Worm (Caenorhabditis elegans) whole organism, early embryonic: ENCODE results near the gene Y49F6B.2.

ENCODE experiments used
- B0310.2 ChIP-seq: sonication (generic microtip); optimal IDR thresholded peaks from 2 replicates; lab custom pipeline; 2016; ENCODE audit warnings: mild to moderate bottlenecking, missing genetic modification characterization, missing compliant biosample characterization
- F13C5.2 ChIP-seq: sonication (generic microtip); optimal IDR thresholded peaks from 2 replicates; lab custom pipeline; 2017; ENCODE audit warnings: mild to moderate bottlenecking, missing genetic modification characterization, inconsistent platforms, missing compliant biosample characterization
- aly-1 ChIP-seq: sonication (generic microtip); optimal IDR thresholded peaks from 2 replicates; lab custom pipeline; 2016; ENCODE audit warnings: missing genetic modification characterization, missing compliant biosample characterization
- ama-1 ChIP-seq: fragments of 150-350 bp; optimal IDR thresholded peaks from 2 replicates; lab custom pipeline; 2014
- ceh-13 ChIP-seq: fragments of 200-800 bp; sonication (Bioruptor generic); optimal IDR thresholded peaks from 2 replicates; lab custom pipeline; 2018; ENCODE audit warnings: mild to moderate bottlenecking, missing genetic modification characterization, missing compliant biosample characterization
- ceh-36 ChIP-seq: sonication (generic microtip); optimal IDR thresholded peaks from 2 replicates; lab custom pipeline; 2016; ENCODE audit warnings: missing genetic modification characterization, inconsistent platforms, missing compliant biosample characterization
- ets-7 ChIP-seq: sonication (generic microtip); optimal IDR thresholded peaks from 2 replicates; lab custom pipeline; 2016; ENCODE audit warnings: missing genotype, missing genetic modification characterization, missing compliant biosample characterization
- flt-1 ChIP-seq: fragments of 200-800 bp; sonication (Bioruptor generic); IDR thresholded peaks from 2 replicates; pipeline ENCODE4 v1.3.6; 2022; ENCODE audit warnings: missing genetic modification characterization, missing compliant biosample characterization
- hmbx-1 ChIP-seq: sonication (generic microtip); optimal IDR thresholded peaks from 2 replicates; lab custom pipeline; 2016; ENCODE audit warnings: mild to moderate bottlenecking, missing genetic modification characterization, missing compliant biosample characterization
- hmg-4 ChIP-seq: fragments of 200-800 bp; sonication (Bioruptor generic); optimal IDR thresholded peaks from 2 replicates; lab custom pipeline; 2018; ENCODE audit warnings: mild to moderate bottlenecking, missing genetic modification characterization, missing compliant biosample characterization
- hnd-1 ChIP-seq: sonication (generic microtip); optimal IDR thresholded peaks from 2 replicates; lab custom pipeline; 2016; ENCODE audit warnings: missing genetic modification characterization, missing compliant biosample characterization
- pes-1 ChIP-seq: fragments of 200-800 bp; sonication (Bioruptor generic); IDR thresholded peaks from 2 replicates; pipeline ENCODE4 v1.3.6; 2022; ENCODE audit warnings: missing genetic modification reagents, missing genetic modification characterization, missing compliant biosample characterization
- scrt-1 ChIP-seq: fragments of 200-800 bp; sonication (Bioruptor generic); IDR thresholded peaks from 2 replicates; pipeline ENCODE4 v1.3.6; 2022; ENCODE audit warnings: missing genetic modification characterization, missing compliant biosample characterization
- sea-1 ChIP-seq: fragments of 200-800 bp; sonication (Bioruptor generic); conservative IDR thresholded peaks from 2 replicates; pipeline ENCODE4 v1.3.6; 2022; ENCODE audit warnings: missing genetic modification characterization, missing compliant biosample characterization
- tbx-11 ChIP-seq: fragments of 200-800 bp; sonication (Bioruptor generic); IDR thresholded peaks from 2 replicates; pipeline ENCODE4 v1.3.6; 2022; ENCODE audit warnings: missing genetic modification characterization, missing compliant biosample characterization
- tbx-37 ChIP-seq: fragments of 200-800 bp; sonication (Bioruptor generic); conservative IDR thresholded peaks from 2 replicates; pipeline ENCODE4 v1.3.6; 2022; ENCODE audit warnings: missing genetic modification reagents, missing genetic modification characterization, missing compliant biosample characterization
- tra-4 ChIP-seq: sonication (generic microtip); optimal IDR thresholded peaks from 2 replicates; lab custom pipeline; 2017; ENCODE audit warnings: missing genetic modification characterization, missing compliant biosample characterization

Y49F6B.2 gene

DNA sequence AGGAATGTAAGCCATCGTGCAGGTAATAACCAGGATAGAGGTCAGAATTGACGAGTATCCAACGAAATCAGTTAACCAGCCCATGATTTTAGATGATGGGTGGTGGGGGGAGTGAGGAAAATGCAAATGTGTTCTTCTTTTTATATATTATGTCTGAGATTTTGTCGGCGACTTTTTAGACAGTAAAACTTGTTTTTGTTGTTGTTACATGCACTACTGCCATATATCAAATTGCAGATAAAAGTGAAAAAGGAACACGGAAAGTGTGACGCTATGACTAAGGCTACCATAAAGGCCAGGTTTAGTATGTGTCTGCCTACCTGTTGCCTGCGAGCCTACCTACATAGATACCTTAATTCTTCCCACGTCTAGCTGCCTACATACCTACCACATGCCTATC lies 21.3 kb downstream of the Y49F6B.2 start, which contains the start of gene col-72:
Gene col-72, minus strand, starts transcription at position 101 of the 400 bp plus-strand sequence.
- TF ChIP-seq pes-1 (GFP tag; lab: Robert Waterston, UW) (no peak), scrt-1 (no peak), sea-1 (no peak), tbx-11 (GFP tag; lab: Robert Waterston, UW) (no peak)

DNA sequence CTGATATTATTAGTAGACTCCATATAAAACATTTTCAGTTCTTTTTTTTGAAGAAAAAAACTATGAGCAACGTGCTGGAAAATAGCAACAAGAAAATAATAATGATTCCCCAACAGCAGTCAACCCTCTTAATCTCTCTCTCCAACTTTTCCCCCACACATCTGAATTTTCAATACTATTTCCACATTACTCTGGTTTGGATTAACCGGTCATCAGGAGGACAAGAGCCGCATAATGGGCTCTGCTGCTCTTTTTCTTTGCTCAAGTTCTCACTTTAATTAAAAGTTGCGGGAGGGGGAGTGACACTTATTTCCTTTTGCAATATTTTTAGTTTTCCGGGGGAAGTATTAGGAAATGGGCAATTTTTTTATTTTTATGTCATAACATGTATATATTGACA lies 24.7 kb downstream of the Y49F6B.2 start:
- TF ChIP-seq pes-1 (GFP tag; lab: Robert Waterston, UW) = no peak
- TF ChIP-seq ceh-13 (GFP tag; lab: Kevin White, UChicago) = no peak
- no peak for TF ChIP-seq tbx-37 (GFP tag; lab: Robert Waterston, UW)
- no peak for TF ChIP-seq hmg-4 (GFP tag; lab: Kevin White, UChicago)
- TF ChIP-seq F13C5.2 = no peak
- no peak for TF ChIP-seq flt-1
- no peak for TF ChIP-seq tra-4 (tag; lab: Kevin White, UChicago)
- no peak for TF ChIP-seq B0310.2 (tag; lab: Kevin White, UChicago)
- no peak for TF ChIP-seq ets-7 (tag; lab: Kevin White, UChicago)
- TF ChIP-seq ceh-36 (tag; lab: Kevin White, UChicago) = no peak
- TF ChIP-seq ama-1 (lab: Kevin White, UChicago) = no peak
- no peak for TF ChIP-seq sea-1
- TF ChIP-seq scrt-1 = no peak
- no peak for TF ChIP-seq aly-1

DNA sequence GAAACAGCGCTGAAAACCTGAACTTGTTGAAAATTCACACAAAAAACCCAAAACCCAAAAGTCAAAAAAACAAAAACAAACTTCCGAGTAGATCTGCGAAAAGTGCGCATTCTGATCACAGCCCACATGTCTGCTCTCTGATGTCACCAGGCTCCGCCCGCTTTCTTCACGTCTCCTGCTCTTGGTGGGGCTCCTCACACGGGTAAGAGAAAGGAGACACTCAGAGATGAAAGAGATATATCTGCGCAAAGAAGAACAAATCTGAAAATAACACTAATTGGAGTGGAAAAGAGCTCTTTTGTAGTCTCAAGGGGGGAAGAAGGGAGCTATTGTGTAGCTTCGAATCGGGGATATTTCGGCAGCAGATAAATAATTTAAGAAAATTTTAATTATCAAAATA lies 25.5 kb downstream of the Y49F6B.2 start, which contains the start of gene ncs-6:
Gene ncs-6, minus strand, starts transcription at position 261 of the 400 bp plus-strand sequence.
- TF ChIP-seq sea-1 (no peak), F13C5.2 (no peak), ama-1 (lab: Kevin White, UChicago) (no peak), hmbx-1 (tag; lab: Kevin White, UChicago) (no peak), tra-4 (tag; lab: Kevin White, UChicago) (no peak), hmg-4 (GFP tag; lab: Kevin White, UChicago) (no peak), tbx-37 (GFP tag; lab: Robert Waterston, UW) (no peak), scrt-1 (no peak), ets-7 (tag; lab: Kevin White, UChicago) (no peak), ceh-36 (tag; lab: Kevin White, UChicago) (no peak), tbx-11 (GFP tag; lab: Robert Waterston, UW) (no peak), B0310.2 (tag; lab: Kevin White, UChicago) (no peak), pes-1 (GFP tag; lab: Robert Waterston, UW) (no peak), flt-1 (no peak), ceh-13 (GFP tag; lab: Kevin White, UChicago) (no peak)

DNA sequence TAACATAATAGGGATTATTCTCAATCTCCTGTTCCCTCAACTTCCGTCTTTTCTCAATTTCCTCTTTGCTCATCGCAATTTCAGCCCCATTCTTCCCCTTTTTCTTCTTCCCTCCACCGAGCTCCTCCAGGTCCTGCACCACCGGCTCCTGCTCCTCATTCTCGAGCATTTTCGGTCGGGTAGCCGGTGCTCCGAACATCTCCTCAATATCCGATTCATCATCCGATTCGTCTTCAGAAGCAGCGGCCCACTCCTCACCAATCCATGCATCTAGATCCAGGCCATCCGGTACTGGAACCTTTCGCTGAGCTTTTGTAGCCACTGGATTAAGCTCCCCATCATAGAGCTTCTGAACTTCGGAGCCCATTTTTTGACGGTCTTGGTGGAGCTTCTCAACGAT lies 37.4 kb downstream of the Y49F6B.2 start:
- TF ChIP-seq ceh-36 (tag; lab: Kevin White, UChicago) (no peak), ets-7 (tag; lab: Kevin White, UChicago) (no peak), tbx-37 (GFP tag; lab: Robert Waterston, UW) (no peak), F13C5.2 (no peak), aly-1 (no peak), B0310.2 (tag; lab: Kevin White, UChicago) (no peak), ceh-13 (GFP tag; lab: Kevin White, UChicago) (no peak), hmg-4 (GFP tag; lab: Kevin White, UChicago) (no peak), scrt-1 (no peak)

DNA sequence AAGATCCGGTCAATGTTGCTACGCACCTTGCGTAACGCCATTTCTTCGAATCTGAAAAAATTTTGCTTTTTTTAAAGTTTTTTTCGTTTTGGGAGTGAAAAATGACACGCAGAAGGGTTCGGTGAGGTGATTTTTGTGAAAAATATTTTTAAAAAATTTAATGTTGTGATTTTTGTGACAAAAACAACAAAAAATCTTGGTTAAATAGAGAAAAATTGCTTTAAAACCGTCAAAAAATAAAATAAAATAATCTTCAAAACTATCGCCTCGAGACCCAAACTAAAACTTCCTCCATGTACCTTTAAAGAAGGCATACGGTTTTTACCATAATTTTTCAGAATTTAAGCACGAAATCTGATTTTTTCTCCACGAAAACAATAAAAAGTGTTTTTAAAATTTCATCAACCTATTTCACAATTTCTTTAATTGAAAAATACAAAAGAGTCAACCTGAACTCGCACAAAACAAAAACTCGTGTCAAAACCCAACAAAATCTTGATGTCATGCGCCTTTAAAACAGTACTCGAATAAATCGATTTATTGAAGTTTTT lies 43.7 kb downstream of the Y49F6B.2 start, which contains the start of gene apd-3:
Gene apd-3, minus strand, starts transcription at position 51 of the 551 bp plus-strand sequence.
- no peak for TF ChIP-seq pes-1 (GFP tag; lab: Robert Waterston, UW)
- TF ChIP-seq sea-1 = no peak
- TF ChIP-seq flt-1 = no peak
- no peak for TF ChIP-seq aly-1
- no peak for TF ChIP-seq hnd-1 (tag; lab: Kevin White, UChicago)
- TF ChIP-seq ets-7 (tag; lab: Kevin White, UChicago) = no peak

DNA sequence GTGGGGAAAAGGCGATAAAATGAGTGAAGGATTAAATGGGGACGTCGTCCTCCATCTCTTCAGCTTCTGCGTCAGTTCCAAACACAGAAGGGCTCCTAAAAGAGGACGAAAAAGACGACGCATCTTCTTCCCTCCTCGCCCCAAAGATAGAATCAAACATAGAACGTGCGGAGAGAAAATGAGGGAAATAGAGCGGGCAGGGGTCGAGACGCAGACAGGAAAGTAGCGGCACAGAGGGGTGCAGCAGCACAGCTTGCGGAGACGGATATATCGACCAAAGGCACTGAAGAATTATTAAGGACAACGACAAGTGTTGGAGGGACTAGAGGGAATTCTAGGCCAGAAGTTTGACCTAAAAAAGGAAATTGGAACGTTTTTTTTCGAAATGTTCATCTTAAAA lies 44.5 kb downstream of the Y49F6B.2 start:
- TF ChIP-seq ets-7 (tag; lab: Kevin White, UChicago) (no peak), aly-1 (no peak), hmbx-1 (tag; lab: Kevin White, UChicago) (no peak), flt-1 (no peak), ama-1 (lab: Kevin White, UChicago) (no peak), hmg-4 (GFP tag; lab: Kevin White, UChicago) (peak; percentile 54), tra-4 (tag; lab: Kevin White, UChicago) (no peak), tbx-37 (GFP tag; lab: Robert Waterston, UW) (0 out of 2 replicates have a peak, but pooled peaks have one; percentile 6), B0310.2 (tag; lab: Kevin White, UChicago) (no peak), ceh-13 (GFP tag; lab: Kevin White, UChicago) (no peak), pes-1 (GFP tag; lab: Robert Waterston, UW) (no peak), hnd-1 (tag; lab: Kevin White, UChicago) (no peak), tbx-11 (GFP tag; lab: Robert Waterston, UW) (no peak)

DNA sequence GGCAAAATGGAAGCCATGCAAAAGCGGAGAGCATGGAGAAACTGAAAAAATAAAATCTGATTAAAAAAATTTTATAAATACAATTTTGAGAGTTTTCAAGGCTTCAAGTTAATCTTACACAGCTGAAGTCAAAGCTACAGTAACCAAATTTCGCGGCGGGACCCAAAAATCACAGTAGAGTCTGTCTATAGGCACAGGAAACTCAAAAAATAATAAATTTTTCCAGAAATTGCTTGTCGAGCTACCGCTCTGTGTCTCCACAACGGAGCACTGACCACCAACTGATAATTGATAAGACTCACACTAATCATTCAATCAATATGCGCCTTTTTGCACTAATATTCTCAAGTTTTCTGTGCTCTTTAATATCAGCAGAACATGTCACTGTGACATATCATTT lies 47.6 kb downstream of the Y49F6B.2 start, which contains the start of gene W10G11.19:
Gene W10G11.19, plus strand, starts transcription at position 301 of the 400 bp plus-strand sequence.
- TF ChIP-seq ceh-36 (tag; lab: Kevin White, UChicago) = no peak
- no peak for TF ChIP-seq aly-1
- TF ChIP-seq F13C5.2 = no peak
- no peak for TF ChIP-seq ama-1 (lab: Kevin White, UChicago)
- TF ChIP-seq pes-1 (GFP tag; lab: Robert Waterston, UW) = no peak
- no peak for TF ChIP-seq hnd-1 (tag; lab: Kevin White, UChicago)
- no peak for TF ChIP-seq tbx-11 (GFP tag; lab: Robert Waterston, UW)

DNA sequence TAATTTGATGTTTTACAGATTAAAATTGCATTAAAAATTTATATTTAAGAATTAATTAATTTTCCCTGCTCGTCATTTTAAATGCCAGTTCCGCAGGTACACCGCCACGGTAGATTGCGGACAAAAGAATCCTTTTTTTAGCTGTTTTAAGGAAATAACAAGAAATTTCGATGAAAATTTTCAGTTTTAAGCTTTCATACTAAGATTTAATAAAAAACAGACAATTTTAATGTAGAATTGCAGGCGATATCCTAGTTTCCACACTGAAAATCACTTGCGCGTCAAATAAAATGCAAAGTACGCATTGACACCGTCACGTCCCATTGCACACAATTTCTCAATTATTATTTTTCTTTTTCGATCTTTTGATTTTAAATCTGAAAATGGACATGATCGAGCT lies 50.7 kb downstream of the Y49F6B.2 start, which contains the start of gene dnc-3:
Gene dnc-3, plus strand, starts transcription at position 272 of the 400 bp plus-strand sequence.
- TF ChIP-seq ets-7 (tag; lab: Kevin White, UChicago) (no peak), F13C5.2 (peak; percentile 40)
